Fruit fly (Drosophila melanogaster): ENCODE results near the gene CG15563.

Gene CG15563

DNA sequence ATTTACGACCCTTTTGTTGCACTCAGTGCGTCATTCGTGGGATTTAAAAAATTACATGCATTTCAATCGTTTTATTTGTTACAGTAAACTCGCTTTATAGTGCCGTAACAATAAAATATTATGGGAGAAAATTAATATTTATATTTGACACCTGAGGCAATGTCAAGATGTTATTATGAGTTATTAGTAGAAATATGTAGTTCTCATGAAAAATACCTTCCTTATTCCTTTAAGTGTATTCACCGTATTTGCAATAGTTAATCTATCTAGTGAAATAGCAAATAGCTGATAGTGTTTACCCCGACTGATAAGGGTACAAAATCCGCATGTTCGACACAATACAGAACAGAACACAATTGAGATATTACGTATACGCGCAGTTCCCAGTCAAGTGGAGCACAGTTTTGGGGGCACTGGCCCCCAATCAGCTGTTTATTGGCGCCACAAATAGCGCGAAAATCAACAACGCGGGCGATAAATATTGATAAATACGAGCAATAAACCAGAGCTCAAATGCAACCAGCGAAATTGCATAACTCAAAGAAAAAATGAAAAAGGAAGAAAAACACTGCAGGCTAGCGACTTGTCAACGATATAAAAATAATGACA lies 18.4 kb upstream of the CG15563 start (continued):
- TF ChIP-seq CG33557 (GFP tag; optimal IDR thresholded peaks at IDR 0.05) = no peak
- 0 out of 2 replicates have a peak, but pooled peaks have one; percentile 8 for TF ChIP-seq gsb (GFP tag; IDR thresholded peaks at IDR 0.05)
- TF ChIP-seq her (GFP tag; optimal IDR thresholded peaks at IDR 0.05) = no peak
- TF ChIP-seq Pdp1 (GFP tag; optimal IDR thresholded peaks at IDR 0.05) = peak in 1 of 2 experiments; percentile 68

DNA sequence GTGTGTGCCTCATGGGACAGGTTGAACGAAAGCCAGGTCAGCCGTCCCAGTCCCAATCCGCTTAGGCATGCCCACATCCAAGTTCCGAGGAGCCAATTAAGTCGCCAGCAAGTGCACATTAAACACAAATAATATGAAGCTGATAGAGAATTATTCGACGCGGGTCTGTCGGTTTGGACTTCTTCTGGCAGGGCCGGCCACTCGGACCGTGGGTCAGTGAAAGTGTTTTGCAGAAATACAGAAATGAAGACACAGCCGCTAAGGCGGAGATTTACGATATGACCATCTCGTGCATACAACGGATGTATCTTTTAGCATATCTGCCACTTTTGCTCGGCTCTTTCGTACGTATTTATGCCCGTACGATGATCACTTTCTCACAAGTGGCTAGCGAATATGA lies 16.1 kb upstream of the CG15563 start:
- TF ChIP-seq sqz (GFP tag; optimal IDR thresholded peaks at IDR 0.05) (no peak), kni (GFP tag; optimal IDR thresholded peaks at IDR 0.05) (no peak), disco-r (GFP tag; optimal IDR thresholded peaks at IDR 0.05) (no peak), CG14050 (GFP tag; IDR thresholded peaks at IDR 0.05) (no peak), ato (GFP tag; IDR thresholded peaks at IDR 0.05; ENCODE audit: partially characterized antibody) (peak; percentile 9; the same call in 1 of the 2 replicates), Blimp-1 (GFP tag; optimal IDR thresholded peaks at IDR 0.05) (peak; percentile 28), Ptx1 (GFP tag; IDR thresholded peaks at IDR 0.05) (no peak), Kr (GFP tag; optimal IDR thresholded peaks at IDR 0.05) (no peak), fd102C (GFP tag; optimal IDR thresholded peaks at IDR 0.05) (no peak), CG10267 (tag; optimal IDR thresholded peaks at IDR 0.05) (no peak), vnd (GFP tag; IDR thresholded peaks at IDR 0.05; ENCODE audit: partially characterized antibody) (no peak)

DNA sequence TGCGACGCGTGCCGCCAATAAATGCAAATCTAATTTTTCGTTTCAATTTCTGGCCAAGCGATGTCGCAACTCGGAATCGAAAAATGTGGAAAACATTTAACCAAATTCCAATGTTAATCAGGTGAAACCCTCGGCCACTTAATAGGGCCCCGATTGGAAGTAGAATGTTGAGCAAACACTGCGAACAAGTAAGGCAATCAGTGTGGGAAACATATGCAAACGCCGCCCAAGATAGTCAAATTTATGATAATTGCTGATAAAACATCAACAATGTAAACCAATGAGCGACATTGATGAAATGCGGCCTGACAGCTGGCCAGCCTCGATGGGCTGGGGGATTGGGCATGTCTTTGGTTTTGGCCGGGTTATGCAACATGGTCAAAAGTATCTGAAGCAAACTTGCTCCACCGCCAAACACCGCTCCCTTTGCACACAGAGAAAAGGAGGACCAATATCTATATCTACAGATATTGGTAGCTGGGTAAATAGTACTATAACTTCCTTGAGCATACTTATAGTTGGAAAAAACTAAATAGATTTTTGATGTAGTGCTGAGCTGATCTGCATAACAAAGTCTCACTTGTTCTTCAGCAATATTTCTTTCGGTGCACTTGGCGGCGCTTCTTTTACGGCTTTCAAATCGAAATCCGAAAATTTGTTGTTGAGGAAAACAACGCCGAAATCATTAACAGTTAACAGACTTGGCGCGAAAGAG lies 15.3 kb upstream of the CG15563 start:
- peak; percentile 20 for TF ChIP-seq Sry-δ (GFP tag; optimal IDR thresholded peaks at IDR 0.05)
- peak; percentile 57 for TF ChIP-seq Nf-YC (tag; optimal IDR thresholded peaks at IDR 0.05)
- TF ChIP-seq so (GFP tag; IDR thresholded peaks at IDR 0.05) = peak; percentile 64; the same call in 1 of the 3 replicates
- peak; percentile 71 for TF ChIP-seq onecut (GFP tag; IDR thresholded peaks at IDR 0.05)
- TF ChIP-seq CG30403 (GFP tag; optimal IDR thresholded peaks at IDR 0.05) = peak; percentile 74
- peak; percentile 88 for TF ChIP-seq CG2678 (tag; optimal IDR thresholded peaks at IDR 0.05)
- peak; percentile 17 for TF ChIP-seq crc (GFP tag; optimal IDR thresholded peaks at IDR 0.05)
- peak; percentile 9 for TF ChIP-seq BtbVII (GFP tag; optimal IDR thresholded peaks at IDR 0.05)
- TF ChIP-seq CG13296 (GFP tag; optimal IDR thresholded peaks at IDR 0.05) = peak; percentile 80
- TF ChIP-seq E2f1 (GFP tag; IDR thresholded peaks at IDR 0.05) = peak; percentile 80
- TF ChIP-seq slou (GFP tag; optimal IDR thresholded peaks at IDR 0.05) = no peak
- no peak for TF ChIP-seq CG34376 (GFP tag; optimal IDR thresholded peaks at IDR 0.05)
- peak; percentile 81 for TF ChIP-seq Rx (GFP tag; IDR thresholded peaks at IDR 0.05)
- TF ChIP-seq CG4854 (GFP tag; optimal IDR thresholded peaks at IDR 0.05) = peak; percentile 35
- TF ChIP-seq CG15696 (tag; optimal IDR thresholded peaks at IDR 0.05) = no peak
- no peak for TF ChIP-seq pros (GFP tag; optimal IDR thresholded peaks at IDR 0.05)
- peak; percentile 11 for TF ChIP-seq Mad (GFP tag; optimal IDR thresholded peaks at IDR 0.05)
- TF ChIP-seq az2 (GFP tag; optimal IDR thresholded peaks at IDR 0.05) = peak; percentile 73
- TF ChIP-seq salm (tag; optimal IDR thresholded peaks at IDR 0.05) = peak; percentile 61
- TF ChIP-seq CG1792 (GFP tag; optimal IDR thresholded peaks at IDR 0.05) = no peak
- TF ChIP-seq CG9797 (GFP tag; optimal IDR thresholded peaks at IDR 0.05) = no peak
- TF ChIP-seq oc (tag; optimal IDR thresholded peaks at IDR 0.05) = peak; percentile 44
- peak; percentile 46 for TF ChIP-seq caup (GFP tag; optimal IDR thresholded peaks at IDR 0.05; ENCODE audit: severe bottlenecking)
- TF ChIP-seq CG2712 (tag; optimal IDR thresholded peaks at IDR 0.05) = peak; percentile 84
- no peak for TF ChIP-seq sima (GFP tag; optimal IDR thresholded peaks at IDR 0.05)
- TF ChIP-seq Dip3 (GFP tag; optimal IDR thresholded peaks at IDR 0.05) = peak; percentile 14
- no peak for TF ChIP-seq CG6175 (GFP tag; IDR thresholded peaks at IDR 0.05)
- no peak for TF ChIP-seq tna (GFP tag; IDR thresholded peaks at IDR 0.05; ENCODE audit: partially characterized antibody)
- TF ChIP-seq grau (tag; optimal IDR thresholded peaks at IDR 0.05) = peak; percentile 74
- TF ChIP-seq gsb-n (tag; optimal IDR thresholded peaks at IDR 0.05) = peak; percentile 49
- TF ChIP-seq corto (GFP tag; optimal IDR thresholded peaks at IDR 0.05) = no peak

All from whole organism, embryonic.